Worm (Caenorhabditis elegans): Measurements from ENCODE around the gene F46B6.9.
A peak's percentile ranks its signal among the peaks of the same experiment; 100 is the strongest.

Gene F46B6.9

ce11 chrV:9775734-9776133, 20.9 kb upstream of the F46B6.9 start, which contains the start of gene F46B6.12:
F46B6.12 (minus strand) TSS chrV:9775834.
- TF ChIP-seq mel-28 (tag; optimal IDR thresholded peaks at IDR 0.05; ENCODE audit: borderline replicate concordance) = no peak
- TF ChIP-seq madf-8 (GFP tag; conservative IDR thresholded peaks at IDR 0.05) = no peak
- no peak for TF ChIP-seq efl-1 (GFP tag; optimal IDR thresholded peaks at IDR 0.05)
- TF ChIP-seq nhr-90 (tag; optimal IDR thresholded peaks at IDR 0.05) = no peak
- no peak for TF ChIP-seq ztf-25 (GFP tag; IDR thresholded peaks at IDR 0.05)
- TF ChIP-seq lin-35 (GFP tag; optimal IDR thresholded peaks at IDR 0.05) = no peak
- no peak for TF ChIP-seq Y53F4B.3 (GFP tag; IDR thresholded peaks at IDR 0.05)
- no peak for TF ChIP-seq unc-62 (GFP tag; optimal IDR thresholded peaks at IDR 0.05)
- no peak for TF ChIP-seq tbp1 (GFP tag; optimal IDR thresholded peaks at IDR 0.05)
- TF ChIP-seq aptf-2 (GFP tag; conservative IDR thresholded peaks at IDR 0.05) = no peak
- TF ChIP-seq ceh-58 (GFP tag; IDR thresholded peaks at IDR 0.05) = no peak
- TF ChIP-seq somi-1 (GFP tag; optimal IDR thresholded peaks at IDR 0.05) = no peak
- TF ChIP-seq cebp-1 (GFP tag; IDR thresholded peaks at IDR 0.05) = no peak
- TF ChIP-seq cebp-1 (tag; optimal IDR thresholded peaks at IDR 0.05) = no peak
- no peak for TF ChIP-seq akir-1 (GFP tag; optimal IDR thresholded peaks at IDR 0.05)
- no peak for TF ChIP-seq unc-130 (GFP tag; optimal IDR thresholded peaks at IDR 0.05)
- TF ChIP-seq madf-6 (GFP tag; IDR thresholded peaks at IDR 0.05) = no peak
- no peak for TF ChIP-seq zfh-2 (GFP tag; conservative IDR thresholded peaks at IDR 0.05)
- no peak for TF ChIP-seq ztf-3 (GFP tag; optimal IDR thresholded peaks at IDR 0.05)
- TF ChIP-seq ZK185.1 (tag; optimal IDR thresholded peaks at IDR 0.05; ENCODE audit: poor library complexity, severe bottlenecking) = no peak
- no peak for TF ChIP-seq sptf-2 (GFP tag; optimal IDR thresholded peaks at IDR 0.05)

DNA sequence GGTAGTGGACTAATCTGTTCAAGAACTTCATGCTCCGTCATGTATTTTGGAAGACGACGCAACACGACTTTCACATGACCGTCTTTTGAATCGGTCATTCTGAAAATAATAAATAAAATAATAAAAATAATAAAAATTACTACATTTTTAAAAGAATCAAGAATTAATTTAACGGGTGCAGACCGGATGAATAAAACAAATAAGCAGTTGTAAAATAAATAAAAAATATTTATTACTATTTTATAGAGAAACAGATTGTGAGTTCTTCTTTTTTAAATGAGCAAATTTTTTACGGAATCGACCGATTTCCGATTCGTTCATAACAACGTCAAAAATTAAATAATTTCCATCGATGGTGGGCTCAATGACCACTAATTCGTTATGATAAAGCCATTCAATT, 19.0 kb upstream of the F46B6.9 start, which contains the start of gene smg-4:
Gene smg-4 (minus strand): TSS at position 101 of the 400 bp plus-strand sequence.
- TF ChIP-seq madf-3 (GFP tag; IDR thresholded peaks at IDR 0.05) (no peak), madf-6 (GFP tag; IDR thresholded peaks at IDR 0.05) (0 out of 2 replicates have a peak, but pooled peaks have one; percentile 10)

DNA sequence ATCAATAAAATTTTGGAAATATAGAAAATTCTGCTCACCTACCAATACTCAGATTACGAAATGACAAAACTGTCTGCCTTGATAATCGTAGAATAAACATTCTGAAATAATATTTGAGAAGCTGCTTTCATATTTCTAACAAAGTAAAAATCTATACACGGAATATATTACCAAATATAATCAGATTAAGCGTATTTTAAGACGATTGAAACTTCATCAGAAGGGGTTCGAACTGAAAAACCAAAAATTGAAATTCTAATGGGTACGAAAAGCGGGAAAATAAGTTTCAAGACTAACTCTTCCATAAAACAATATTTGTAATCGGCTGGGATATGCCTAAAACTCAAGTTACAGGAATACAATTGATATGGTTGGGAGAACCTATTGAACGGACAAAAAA, 17.2 kb upstream of the F46B6.9 start, which contains the start of gene F46B6.4:
Gene F46B6.4 (minus strand): TSS at position 101 of the 400 bp plus-strand sequence.
- TF ChIP-seq B0035.1 (tag; optimal IDR thresholded peaks at IDR 0.05) (no peak), tlf-1 (GFP tag; optimal IDR thresholded peaks at IDR 0.05) (no peak), pbrm-1 (GFP tag; IDR thresholded peaks at IDR 0.05) (no peak), B0336.3 (GFP tag; IDR thresholded peaks at IDR 0.05) (no peak), lin-26 (GFP tag; IDR thresholded peaks at IDR 0.05) (no peak), nfya-1 (tag; optimal IDR thresholded peaks at IDR 0.05; ENCODE audit: borderline replicate concordance, insufficient read depth) (no peak), pha-4 (tag; optimal IDR thresholded peaks at IDR 0.05) (no peak), K12H6.12 (tag; optimal IDR thresholded peaks at IDR 0.05) (no peak), lag-1 (GFP tag; IDR thresholded peaks at IDR 0.05) (no peak), B0019.2 (GFP tag; conservative IDR thresholded peaks at IDR 0.05) (no peak), dpl-1 (GFP tag; optimal IDR thresholded peaks at IDR 0.05) (no peak), lin-35 (GFP tag; optimal IDR thresholded peaks at IDR 0.05) (no peak), F23B12.7 (tag; optimal IDR thresholded peaks at IDR 0.05; ENCODE audit: insufficient read depth) (no peak)

- TF ChIP-seq ceh-58 (GFP tag; IDR thresholded peaks at IDR 0.05) (no peak), ZK185.1 (tag; optimal IDR thresholded peaks at IDR 0.05; ENCODE audit: poor library complexity, severe bottlenecking) (no peak), tbp1 (GFP tag; optimal IDR thresholded peaks at IDR 0.05) (no peak), sdz-38 (tag; optimal IDR thresholded peaks at IDR 0.05) (no peak), K11D2.4 (GFP tag; IDR thresholded peaks at IDR 0.05) (no peak), nhr-179 (tag; optimal IDR thresholded peaks at IDR 0.05) (no peak), rpc-1 (optimal IDR thresholded peaks at IDR 0.05) (no peak), rpc-1 (tag; optimal IDR thresholded peaks at IDR 0.05) (no peak), Y67H2A.10 (GFP tag; conservative IDR thresholded peaks at IDR 0.05) (no peak), ceh-27 (GFP tag; optimal IDR thresholded peaks at IDR 0.05) (no peak), attf-3 (GFP tag; conservative IDR thresholded peaks at IDR 0.05) (no peak), atf-7 (tag; optimal IDR thresholded peaks at IDR 0.05) (no peak), attf-5 (GFP tag; optimal IDR thresholded peaks at IDR 0.05) (no peak), B0336.3 (GFP tag; IDR thresholded peaks at IDR 0.05) (no peak), nhr-80 (tag; optimal IDR thresholded peaks at IDR 0.05) (no peak), mes-4 (tag; optimal IDR thresholded peaks at IDR 0.05) (no peak)
These were observed 14.6 kb upstream of the F46B6.9 start for ce11 chrV:9782045-9782444.

Measured in whole organism, young adult.